Fruit fly (Drosophila melanogaster) whole organism, embryonic: ENCODE results near the gene mRpS31.

Experiments used
- CG13424 ChIP-seq: fragments of 200-800 bp; sonication (Bioruptor generic); optimal IDR thresholded peaks from 2 replicates; lab custom pipeline; 2019; ENCODE audit warnings: missing biosample characterization, mild to moderate bottlenecking, missing genetic modification characterization, moderate library complexity
- CG14050 ChIP-seq: fragments of 200-800 bp; sonication (Bioruptor generic); IDR thresholded peaks from 3 replicates; pipeline ENCODE4 v1.3.6; 2022; ENCODE audit warnings: missing biosample characterization, missing genetic modification characterization
- CG2889 ChIP-seq: fragments of 200-800 bp; sonication (Bioruptor generic); IDR thresholded peaks from 3 replicates; pipeline ENCODE4 v1.3.6; 2022; ENCODE audit warnings: missing biosample characterization, missing genetic modification characterization
- CG4424 ChIP-seq: fragments of 200-800 bp; sonication (Bioruptor generic); optimal IDR thresholded peaks from 3 replicates; lab custom pipeline; 2016; ENCODE audit warnings: missing biosample characterization, missing genetic modification characterization
- Max ChIP-seq: fragments of 200-800 bp; sonication (Bioruptor generic); optimal IDR thresholded peaks from 2 replicates; lab custom pipeline; 2016; ENCODE audit warnings: missing biosample characterization, mild to moderate bottlenecking, missing genetic modification characterization
- NfI ChIP-seq: fragments of 200-800 bp; sonication (Bioruptor generic); optimal IDR thresholded peaks from 3 replicates; lab custom pipeline; 2018; ENCODE audit warnings: missing biosample characterization, mild to moderate bottlenecking, missing genetic modification characterization, moderate library complexity
- Xbp1 ChIP-seq: fragments of 200-800 bp; sonication (Bioruptor generic); optimal IDR thresholded peaks from 3 replicates; lab custom pipeline; 2016; ENCODE audit warnings: missing biosample characterization, mild to moderate bottlenecking, missing genetic modification characterization
- grn ChIP-seq: fragments of 200-800 bp; sonication (Bioruptor generic); optimal IDR thresholded peaks from 3 replicates; lab custom pipeline; 2017; ENCODE audit warnings: missing biosample characterization, missing genetic modification characterization
- klu ChIP-seq: fragments of 200-800 bp; sonication (Bioruptor generic); IDR thresholded peaks from 2 replicates; pipeline ENCODE4 v1.3.6; 2022; ENCODE audit warnings: missing biosample characterization, missing genetic modification characterization

DNA sequence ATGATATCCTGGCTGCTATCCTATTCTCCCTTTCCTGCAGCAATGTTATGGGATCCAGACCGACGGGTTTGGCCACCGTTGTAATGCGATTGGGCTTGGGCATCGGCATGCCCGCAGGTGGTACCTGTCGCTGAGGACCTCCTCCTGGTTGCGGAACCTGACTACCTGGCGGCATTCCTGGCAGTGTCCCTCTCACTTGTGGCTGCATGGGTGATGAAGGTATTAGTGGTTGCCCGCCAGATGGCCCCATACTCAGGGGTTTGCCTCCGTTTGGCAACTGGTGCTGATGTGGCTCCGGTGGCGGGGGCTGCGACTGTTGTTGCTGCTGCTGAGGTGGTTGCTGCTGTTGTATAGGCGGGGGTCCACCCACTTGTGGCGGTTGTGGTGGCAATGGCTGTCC is 30.8 kb upstream of the mRpS31 start:
- TF ChIP-seq Xbp1 (GFP tag; lab: Kevin White, UChicago) (no peak), klu (GFP tag; lab: Robert Waterston, UW) (no peak), CG13424 (tag; lab: Kevin White, UChicago) (no peak), CG14050 (no peak), NfI (GFP tag; lab: Kevin White, UChicago) (no peak), CG4424 (no peak), grn (GFP tag; lab: Kevin White, UChicago) (no peak), Max (GFP tag; lab: Kevin White, UChicago) (no peak), CG2889 (GFP tag; lab: Robert Waterston, UW) (no peak)
